Worm (Caenorhabditis elegans) whole organism, L3 larva: ENCODE measurements around the gene Y55B1AR.4.

Experiments
- fkh-10 ChIP-seq: sonication (generic microtip); optimal IDR thresholded peaks from 2 replicates; lab custom pipeline; 2017; ENCODE audit warnings: missing biosample characterization, missing genetic modification reagents, missing genetic modification characterization
- lin-15B ChIP-seq: fragments of 150-350 bp; optimal IDR thresholded peaks from 2 replicates; lab custom pipeline; 2014; ENCODE audit warnings: missing biosample characterization, missing genetic modification characterization
- lin-39 ChIP-seq: fragments of 150-350 bp; optimal IDR thresholded peaks from 2 replicates; lab custom pipeline; 2018; ENCODE audit warnings: missing biosample characterization, missing genetic modification reagents, missing genetic modification characterization
- nfya-1 ChIP-seq: sonication (generic microtip); optimal IDR thresholded peaks from 2 replicates; lab custom pipeline; 2017; ENCODE audit warnings: missing genetic modification characterization, mild to moderate bottlenecking, missing compliant biosample characterization, antibody characterized with exemption, moderate library complexity; ENCODE audit not compliant: insufficient read depth
- nhr-67 ChIP-seq: fragments of 150-350 bp; optimal IDR thresholded peaks from 2 replicates; lab custom pipeline; 2014; ENCODE audit warnings: missing biosample characterization, missing genetic modification characterization
- ztf-11 ChIP-seq: fragments of 150-350 bp; optimal IDR thresholded peaks from 2 replicates; lab custom pipeline; 2014; ENCODE audit warnings: missing biosample characterization, missing genetic modification characterization

- TF ChIP-seq nfya-1 (tag; lab: Kevin White, UChicago): no peak
- TF ChIP-seq fkh-10 (GFP tag; lab: Kevin White, UChicago): no peak
- no peak for TF ChIP-seq nhr-67 (tag; lab: Kevin White, UChicago)
- TF ChIP-seq lin-15B: no peak
- TF ChIP-seq ztf-11 (tag; lab: Kevin White, UChicago): no peak
- no peak for TF ChIP-seq lin-39
These were observed 40.5 kb downstream of the Y55B1AR.4 start for ce11 chrIII:564786-565185.
